Worm (Caenorhabditis elegans): ENCODE data around the gene slc-5A12.

slc-5A12 gene

DNA sequence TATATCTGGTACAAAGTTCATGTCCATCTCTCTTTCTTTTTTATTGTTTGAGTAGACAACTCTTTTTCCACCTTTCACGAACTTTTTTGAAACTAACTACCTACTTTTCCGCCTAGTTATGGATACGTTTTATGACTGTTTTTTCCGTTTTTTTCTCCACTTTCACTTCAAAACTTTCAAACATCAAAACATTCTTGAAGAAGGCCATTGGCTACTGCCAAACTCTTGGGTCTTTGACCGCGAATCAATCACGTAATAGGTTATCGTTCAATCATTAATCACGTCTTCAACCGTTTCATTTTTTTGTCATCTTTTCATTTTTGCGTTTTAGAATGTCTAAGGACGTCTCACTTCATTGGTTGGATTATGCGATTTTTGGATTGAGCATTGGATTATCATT, at the start of gene slc-5A12:
Gene slc-5A12 (plus strand): TSS at position 333 of the 400 bp plus-strand sequence.
- TF ChIP-seq T22C8.4 (GFP tag; IDR thresholded peaks at IDR 0.05): no peak
- TF ChIP-seq ztf-29 (GFP tag; IDR thresholded peaks at IDR 0.05): no peak
- no peak for TF ChIP-seq ztf-23 (GFP tag; IDR thresholded peaks at IDR 0.05)
- TF ChIP-seq cog-1 (tag; optimal IDR thresholded peaks at IDR 0.05): no peak
- TF ChIP-seq tab-1 (GFP tag; IDR thresholded peaks at IDR 0.05): no peak
- TF ChIP-seq klf-2 (GFP tag; conservative IDR thresholded peaks at IDR 0.05): no peak
- no peak for TF ChIP-seq med-1 (GFP tag; optimal IDR thresholded peaks at IDR 0.05; ENCODE audit: insufficient read depth)
- no peak for TF ChIP-seq flt-1 (GFP tag; IDR thresholded peaks at IDR 0.05)
- no peak for TF ChIP-seq ref-1 (GFP tag; conservative IDR thresholded peaks at IDR 0.05)

DNA sequence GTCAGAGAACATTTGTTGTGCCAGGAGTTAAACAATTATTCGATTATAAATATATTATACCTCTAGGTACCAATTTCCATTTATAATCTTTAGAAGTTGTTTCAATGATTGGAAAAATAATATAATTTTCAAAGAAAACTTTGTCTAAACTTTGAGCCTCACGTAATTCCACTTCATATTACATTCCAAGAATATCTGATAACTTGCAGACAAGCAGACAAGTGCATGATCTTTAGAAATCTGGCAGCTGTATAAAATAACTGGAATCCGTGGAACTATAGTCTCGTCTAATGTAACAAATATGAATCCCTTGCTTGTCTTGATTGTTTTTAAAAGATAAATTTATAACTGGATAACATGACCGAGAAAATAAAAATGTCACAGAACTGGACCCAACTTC, 44.7 kb upstream of the slc-5A12 start:
- TF ChIP-seq ref-1 (GFP tag; conservative IDR thresholded peaks at IDR 0.05): no peak
- no peak for TF ChIP-seq klf-2 (GFP tag; conservative IDR thresholded peaks at IDR 0.05)
- no peak for TF ChIP-seq med-1 (GFP tag; optimal IDR thresholded peaks at IDR 0.05; ENCODE audit: insufficient read depth)
- no peak for TF ChIP-seq T22C8.4 (GFP tag; IDR thresholded peaks at IDR 0.05)
- no peak for TF ChIP-seq tab-1 (GFP tag; IDR thresholded peaks at IDR 0.05)
- TF ChIP-seq ztf-29 (GFP tag; IDR thresholded peaks at IDR 0.05): no peak
- no peak for TF ChIP-seq flt-1 (GFP tag; IDR thresholded peaks at IDR 0.05)
- TF ChIP-seq cog-1 (tag; optimal IDR thresholded peaks at IDR 0.05): no peak
- no peak for TF ChIP-seq ztf-23 (GFP tag; IDR thresholded peaks at IDR 0.05)

DNA sequence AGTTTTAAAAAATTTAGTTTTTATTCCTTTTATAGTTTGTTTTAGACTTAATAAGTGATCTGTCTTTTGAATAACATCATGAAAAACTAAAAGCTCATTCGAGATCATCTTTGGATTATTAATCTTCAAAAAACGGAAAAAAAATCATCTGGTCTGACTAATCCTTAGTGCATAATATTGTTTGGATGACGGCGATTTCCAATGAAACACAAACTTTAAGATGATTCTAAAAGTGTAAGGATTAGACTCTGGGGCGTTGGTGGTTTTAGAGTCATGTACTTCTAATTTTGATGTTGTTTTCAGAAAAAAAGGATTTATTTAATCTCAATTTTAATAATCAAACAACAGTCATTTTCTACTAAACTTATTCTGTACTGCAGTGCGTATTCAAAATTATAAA, 43.9 kb upstream of the slc-5A12 start:
- TF ChIP-seq ztf-23 (GFP tag; IDR thresholded peaks at IDR 0.05): no peak
- TF ChIP-seq flt-1 (GFP tag; IDR thresholded peaks at IDR 0.05): no peak
- no peak for TF ChIP-seq T22C8.4 (GFP tag; IDR thresholded peaks at IDR 0.05)
- no peak for TF ChIP-seq cog-1 (tag; optimal IDR thresholded peaks at IDR 0.05)
- TF ChIP-seq klf-2 (GFP tag; conservative IDR thresholded peaks at IDR 0.05): no peak
- TF ChIP-seq ref-1 (GFP tag; conservative IDR thresholded peaks at IDR 0.05): no peak
- no peak for TF ChIP-seq tab-1 (GFP tag; IDR thresholded peaks at IDR 0.05)
- no peak for TF ChIP-seq med-1 (GFP tag; optimal IDR thresholded peaks at IDR 0.05; ENCODE audit: insufficient read depth)
- no peak for TF ChIP-seq ztf-29 (GFP tag; IDR thresholded peaks at IDR 0.05)

ce11 chrIV:11897710-11898109, 39.5 kb upstream of the slc-5A12 start:
- TF ChIP-seq ztf-29 (GFP tag; IDR thresholded peaks at IDR 0.05): no peak

ce11 chrIV:11899358-11899757, 37.9 kb upstream of the slc-5A12 start, which contains the start of gene nhr-43:
Gene nhr-43 (plus strand): TSS chrIV:11899590.
- TF ChIP-seq med-1 (GFP tag; optimal IDR thresholded peaks at IDR 0.05; ENCODE audit: insufficient read depth): no peak
- TF ChIP-seq ztf-29 (GFP tag; IDR thresholded peaks at IDR 0.05): no peak
- no peak for TF ChIP-seq tab-1 (GFP tag; IDR thresholded peaks at IDR 0.05)
- TF ChIP-seq ztf-23 (GFP tag; IDR thresholded peaks at IDR 0.05): no peak
- no peak for TF ChIP-seq cog-1 (tag; optimal IDR thresholded peaks at IDR 0.05)
- no peak for TF ChIP-seq ref-1 (GFP tag; conservative IDR thresholded peaks at IDR 0.05)
- no peak for TF ChIP-seq T22C8.4 (GFP tag; IDR thresholded peaks at IDR 0.05)
- no peak for TF ChIP-seq flt-1 (GFP tag; IDR thresholded peaks at IDR 0.05)
- no peak for TF ChIP-seq klf-2 (GFP tag; conservative IDR thresholded peaks at IDR 0.05)

DNA sequence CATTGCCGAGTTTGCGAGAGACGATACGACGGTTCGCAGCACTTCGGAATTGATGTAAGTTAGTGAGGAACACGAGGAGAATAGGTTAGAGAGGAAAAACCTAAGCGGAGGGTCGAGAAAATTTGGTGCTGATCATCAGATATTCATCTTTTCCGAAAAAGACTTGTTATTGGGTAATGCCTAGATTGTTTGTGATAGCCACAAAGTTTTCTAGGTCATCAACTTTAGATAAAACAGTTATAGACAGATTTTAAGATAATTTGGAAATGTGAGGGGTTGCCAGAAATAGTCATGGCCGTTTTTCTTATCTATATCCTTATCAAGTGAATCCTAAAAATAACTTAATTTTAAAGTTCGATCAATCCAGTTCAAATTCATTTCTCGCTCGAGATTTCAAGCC, 36.8 kb upstream of the slc-5A12 start:
- TF ChIP-seq ref-1 (GFP tag; conservative IDR thresholded peaks at IDR 0.05) (no peak), cog-1 (tag; optimal IDR thresholded peaks at IDR 0.05) (no peak), klf-2 (GFP tag; conservative IDR thresholded peaks at IDR 0.05) (no peak), tab-1 (GFP tag; IDR thresholded peaks at IDR 0.05) (no peak), flt-1 (GFP tag; IDR thresholded peaks at IDR 0.05) (no peak), ztf-23 (GFP tag; IDR thresholded peaks at IDR 0.05) (no peak), T22C8.4 (GFP tag; IDR thresholded peaks at IDR 0.05) (no peak), ztf-29 (GFP tag; IDR thresholded peaks at IDR 0.05) (no peak), med-1 (GFP tag; optimal IDR thresholded peaks at IDR 0.05; ENCODE audit: insufficient read depth) (no peak)

- TF ChIP-seq flt-1 (GFP tag; IDR thresholded peaks at IDR 0.05) (no peak), ztf-29 (GFP tag; IDR thresholded peaks at IDR 0.05) (no peak), T22C8.4 (GFP tag; IDR thresholded peaks at IDR 0.05) (no peak), ztf-23 (GFP tag; IDR thresholded peaks at IDR 0.05) (no peak), ref-1 (GFP tag; conservative IDR thresholded peaks at IDR 0.05) (no peak), med-1 (GFP tag; optimal IDR thresholded peaks at IDR 0.05; ENCODE audit: insufficient read depth) (no peak), tab-1 (GFP tag; IDR thresholded peaks at IDR 0.05) (no peak), klf-2 (GFP tag; conservative IDR thresholded peaks at IDR 0.05) (no peak), cog-1 (tag; optimal IDR thresholded peaks at IDR 0.05) (no peak)
Measured at ce11 chrIV:11901215-11901614, 36.0 kb upstream of the slc-5A12 start.

ce11 chrIV:11902832-11903231, 34.4 kb upstream of the slc-5A12 start:
- no peak for TF ChIP-seq cog-1 (tag; optimal IDR thresholded peaks at IDR 0.05)
- no peak for TF ChIP-seq tab-1 (GFP tag; IDR thresholded peaks at IDR 0.05)
- TF ChIP-seq ztf-29 (GFP tag; IDR thresholded peaks at IDR 0.05): no peak
- TF ChIP-seq klf-2 (GFP tag; conservative IDR thresholded peaks at IDR 0.05): no peak
- TF ChIP-seq ztf-23 (GFP tag; IDR thresholded peaks at IDR 0.05): no peak
- TF ChIP-seq med-1 (GFP tag; optimal IDR thresholded peaks at IDR 0.05; ENCODE audit: insufficient read depth): no peak
- no peak for TF ChIP-seq T22C8.4 (GFP tag; IDR thresholded peaks at IDR 0.05)
- TF ChIP-seq flt-1 (GFP tag; IDR thresholded peaks at IDR 0.05): no peak
- TF ChIP-seq ref-1 (GFP tag; conservative IDR thresholded peaks at IDR 0.05): no peak

- no peak for TF ChIP-seq flt-1 (GFP tag; IDR thresholded peaks at IDR 0.05)
- no peak for TF ChIP-seq ref-1 (GFP tag; conservative IDR thresholded peaks at IDR 0.05)
- no peak for TF ChIP-seq klf-2 (GFP tag; conservative IDR thresholded peaks at IDR 0.05)
- no peak for TF ChIP-seq med-1 (GFP tag; optimal IDR thresholded peaks at IDR 0.05; ENCODE audit: insufficient read depth)
- TF ChIP-seq ztf-23 (GFP tag; IDR thresholded peaks at IDR 0.05): no peak
- TF ChIP-seq tab-1 (GFP tag; IDR thresholded peaks at IDR 0.05): no peak
- no peak for TF ChIP-seq ztf-29 (GFP tag; IDR thresholded peaks at IDR 0.05)
- no peak for TF ChIP-seq cog-1 (tag; optimal IDR thresholded peaks at IDR 0.05)
- no peak for TF ChIP-seq T22C8.4 (GFP tag; IDR thresholded peaks at IDR 0.05)
Measured at ce11 chrIV:11903676-11904075, 33.5 kb upstream of the slc-5A12 start.

DNA sequence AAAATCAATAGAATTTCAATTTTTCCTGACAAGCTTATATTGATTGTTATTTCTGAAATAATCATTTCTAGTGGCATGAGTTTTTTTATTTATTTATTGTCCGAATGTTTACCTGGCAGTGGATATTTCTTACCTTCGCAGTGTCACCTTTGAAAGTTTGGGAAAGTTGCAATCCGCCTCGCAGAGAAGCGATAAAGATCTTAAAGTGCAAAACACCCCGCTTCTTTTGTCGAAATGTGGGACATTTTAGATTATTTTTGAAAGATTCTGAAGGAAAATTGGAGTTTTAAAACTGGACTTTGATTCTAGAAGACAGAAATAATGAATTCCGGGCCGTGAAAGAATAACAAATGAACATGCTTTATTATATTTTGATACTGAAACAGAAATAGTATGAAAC, 28.5 kb upstream of the slc-5A12 start:
- TF ChIP-seq cog-1 (tag; optimal IDR thresholded peaks at IDR 0.05): no peak

Data from whole organism, midembryonic.